Worm (Caenorhabditis elegans) whole organism, L2 larva: Measurements from ENCODE around the gene C14C10.10.

ENCODE experiments used
- Y55F3AM.14 ChIP-seq: fragments of 200-800 bp; sonication (Bioruptor generic); optimal IDR thresholded peaks from 2 replicates; lab custom pipeline; 2018; ENCODE audit warnings: mild to moderate bottlenecking, missing genetic modification characterization, missing compliant biosample characterization
- ceh-16 ChIP-seq: fragments of 150-350 bp; optimal IDR thresholded peaks from 2 replicates; lab custom pipeline; 2014; ENCODE audit warnings: missing biosample characterization, missing genetic modification characterization
- dmd-4 ChIP-seq: sonication (generic microtip); optimal IDR thresholded peaks from 2 replicates; lab custom pipeline; 2017; ENCODE audit warnings: missing biosample characterization, missing genetic modification characterization
- lin-39 ChIP-seq: fragments of 150-350 bp; optimal IDR thresholded peaks from 2 replicates; lab custom pipeline; 2014; ENCODE audit warnings: missing biosample characterization, missing genetic modification reagents, missing genetic modification characterization
- mbf-1 ChIP-seq: sonication (generic microtip); optimal IDR thresholded peaks from 2 replicates; lab custom pipeline; 2017; ENCODE audit warnings: missing biosample characterization, missing genetic modification characterization
- mdl-1 ChIP-seq, 2 experiments: fragments of 150-350 bp in 1 of 2; sonication (generic microtip) in 1 of 2; optimal IDR thresholded peaks; 2 replicates each; lab custom pipeline; 2017; ENCODE audit warnings: missing biosample characterization in 2 of 2, missing genetic modification characterization in 2 of 2
- ztf-11 ChIP-seq: sonication (generic microtip); optimal IDR thresholded peaks from 2 replicates; lab custom pipeline; 2017; ENCODE audit warnings: missing biosample characterization, missing genetic modification characterization

- no peak for TF ChIP-seq ztf-11
- no peak for TF ChIP-seq mbf-1 (tag; lab: Kevin White, UChicago)
- TF ChIP-seq dmd-4 (tag; lab: Kevin White, UChicago), result no peak
- TF ChIP-seq Y55F3AM.14 (GFP tag; lab: Kevin White, UChicago), result no peak
- TF ChIP-seq mdl-1 (tag; optimal IDR thresholded peaks at IDR 0.05; lab: Kevin White, UChicago), result no peak
- no peak for TF ChIP-seq ceh-16 (tag; lab: Kevin White, UChicago)
- TF ChIP-seq lin-39 (tag; lab: Kevin White, UChicago), result no peak
Observed at ce11 chrV:12612118-12612517, 13.2 kb upstream of the C14C10.10 start, which contains the start of gene cyc-2.2.
